Worm (Caenorhabditis elegans) whole organism, L1 larva: Measurements from ENCODE around the gene F55G11.6.

ENCODE experiments used
- C34B4.2 ChIP-seq: sonication (generic microtip); optimal IDR thresholded peaks from 2 replicates; lab custom pipeline; 2017; ENCODE audit warnings: mild to moderate bottlenecking, missing genetic modification characterization, missing compliant biosample characterization
- Y116A8C.19 ChIP-seq: sonication (generic microtip); optimal IDR thresholded peaks from 2 replicates; lab custom pipeline; 2016; ENCODE audit warnings: missing compliant biosample characterization, missing genetic modification characterization, borderline replicate concordance
- aha-1 ChIP-seq: fragments of 150-350 bp; optimal IDR thresholded peaks from 2 replicates; lab custom pipeline; 2014; ENCODE audit warnings: missing biosample characterization, missing genetic modification characterization
- ceh-82 ChIP-seq, 3 experiments: fragments of 150-350 bp in 1 of 3; sonication (generic microtip) in 2 of 3; optimal IDR thresholded peaks; 2 replicates each; lab custom pipeline; 2014 to 2017; ENCODE audit warnings: missing biosample characterization in 3 of 3, missing genetic modification characterization in 3 of 3
- dsc-1 ChIP-seq: sonication (generic microtip); optimal IDR thresholded peaks from 2 replicates; lab custom pipeline; 2016; ENCODE audit warnings: mild to moderate bottlenecking, missing genetic modification characterization, missing compliant biosample characterization
- efl-3 ChIP-seq: fragments of 200-800 bp; sonication (Bioruptor generic); optimal IDR thresholded peaks from 2 replicates; lab custom pipeline; 2018; ENCODE audit warnings: mild to moderate bottlenecking, missing genetic modification characterization, missing compliant biosample characterization
- egl-13 ChIP-seq: sonication (generic microtip); optimal IDR thresholded peaks from 2 replicates; lab custom pipeline; 2016; ENCODE audit warnings: missing genotype, missing genetic modification reagents, missing genetic modification characterization, missing compliant biosample characterization
- egl-27 ChIP-seq, 2 experiments: fragments of 150-350 bp in 1 of 2; sonication (generic microtip); optimal IDR thresholded peaks; 3 replicates each; lab custom pipeline; 2017 to 2018; ENCODE audit warnings: missing biosample characterization in 2 of 2, missing genetic modification characterization in 2 of 2, missing genetic modification reagents in 2 of 2
- elt-2 ChIP-seq: sonication (generic microtip); optimal IDR thresholded peaks from 2 replicates; lab custom pipeline; 2016; ENCODE audit warnings: missing genetic modification characterization, mild to moderate bottlenecking, inconsistent platforms, missing compliant biosample characterization, missing genetic modification reagents
- elt-3 ChIP-seq, 6 experiments: fragments of 150-350 bp in 1 of 6; sonication (generic microtip); optimal IDR thresholded peaks; 2 replicates each; lab custom pipeline; 2017 to 2018; ENCODE audit warnings: missing biosample characterization in 6 of 6, missing genetic modification characterization in 6 of 6, inconsistent platforms in 1 of 6
- ets-5 ChIP-seq: fragments of 200-800 bp; sonication (Bioruptor generic); IDR thresholded peaks from 2 replicates; pipeline ENCODE4 v1.3.6; 2022; ENCODE audit warnings: missing genetic modification characterization, missing compliant biosample characterization
- fkh-4 ChIP-seq: sonication (generic microtip); optimal IDR thresholded peaks from 2 replicates; lab custom pipeline; 2016; ENCODE audit warnings: missing compliant biosample characterization, missing genetic modification characterization, borderline replicate concordance
- fos-1 ChIP-seq: fragments of 150-350 bp; optimal IDR thresholded peaks from 2 replicates; lab custom pipeline; 2014; ENCODE audit warnings: missing biosample characterization, missing genetic modification characterization
- hpl-2 ChIP-seq: fragments of 150-350 bp; optimal IDR thresholded peaks from 2 replicates; lab custom pipeline; 2014; ENCODE audit warnings: missing biosample characterization, missing genetic modification reagents, missing genetic modification characterization
- isw-1 ChIP-seq: fragments of 200-800 bp; sonication (Bioruptor generic); IDR thresholded peaks from 2 replicates; pipeline ENCODE4 v1.3.6; 2022; ENCODE audit warnings: missing genetic modification characterization, missing compliant biosample characterization
- lin-14 ChIP-seq: fragments of 200-800 bp; sonication (Bioruptor generic); optimal IDR thresholded peaks from 2 replicates; lab custom pipeline; 2018; ENCODE audit warnings: mild to moderate bottlenecking, missing genetic modification characterization, moderate library complexity, missing compliant biosample characterization
- lin-15B ChIP-seq: fragments of 150-350 bp; sonication (generic microtip); optimal IDR thresholded peaks from 3 replicates; lab custom pipeline; 2014; ENCODE audit warnings: missing biosample characterization, missing genetic modification characterization
- lin-35 ChIP-seq, 2 experiments: fragments of 150-350 bp; optimal IDR thresholded peaks; 2 replicates each; lab custom pipeline; 2014; ENCODE audit warnings: missing biosample characterization in 2 of 2, missing genetic modification characterization in 2 of 2, missing genetic modification reagents in 2 of 2
- lir-3 ChIP-seq: sonication (generic microtip); optimal IDR thresholded peaks from 2 replicates; lab custom pipeline; 2016; ENCODE audit warnings: mild to moderate bottlenecking, missing genetic modification characterization, moderate library complexity, missing compliant biosample characterization; ENCODE audit not compliant: poor library complexity
- mab-9 ChIP-seq: fragments of 200-800 bp; sonication (Bioruptor generic); IDR thresholded peaks from 2 replicates; pipeline ENCODE4 v1.3.6; 2022; ENCODE audit warnings: missing genetic modification reagents, missing genetic modification characterization, missing compliant biosample characterization
- mef-2 ChIP-seq: fragments of 150-350 bp; optimal IDR thresholded peaks from 2 replicates; lab custom pipeline; 2014; ENCODE audit warnings: missing biosample characterization, missing genetic modification characterization
- nhr-19 ChIP-seq: fragments of 200-800 bp; sonication (Bioruptor generic); conservative IDR thresholded peaks from 2 replicates; pipeline ENCODE4 v1.3.6; 2022; ENCODE audit warnings: missing genetic modification characterization, missing compliant biosample characterization
- nhr-20 ChIP-seq: sonication (generic microtip); optimal IDR thresholded peaks from 2 replicates; lab custom pipeline; 2016; ENCODE audit warnings: mild to moderate bottlenecking, missing genetic modification characterization, missing compliant biosample characterization
- nhr-28 ChIP-seq: fragments of 150-350 bp; optimal IDR thresholded peaks from 2 replicates; lab custom pipeline; 2014; ENCODE audit warnings: missing biosample characterization, missing genetic modification characterization
- nhr-71 ChIP-seq: sonication (generic microtip); optimal IDR thresholded peaks from 2 replicates; lab custom pipeline; 2016; ENCODE audit warnings: mild to moderate bottlenecking, missing genetic modification characterization, moderate library complexity, missing compliant biosample characterization
- nhr-76 ChIP-seq: sonication (generic microtip); optimal IDR thresholded peaks from 2 replicates; lab custom pipeline; 2017; ENCODE audit warnings: missing biosample characterization, missing genetic modification characterization
- nhr-90 ChIP-seq: sonication (generic microtip); optimal IDR thresholded peaks from 2 replicates; lab custom pipeline; 2016; ENCODE audit warnings: mild to moderate bottlenecking, missing genetic modification characterization, missing compliant biosample characterization; ENCODE audit not compliant: poor library complexity
- pax-3 ChIP-seq: fragments of 200-800 bp; sonication (Bioruptor generic); optimal IDR thresholded peaks from 2 replicates; lab custom pipeline; 2018; ENCODE audit warnings: mild to moderate bottlenecking, missing genetic modification characterization, moderate library complexity, missing compliant biosample characterization
- pqm-1 ChIP-seq: sonication (generic microtip); optimal IDR thresholded peaks from 3 replicates; lab custom pipeline; 2017; ENCODE audit warnings: missing biosample characterization, missing genetic modification characterization
- tlp-1 ChIP-seq: fragments of 150-350 bp; optimal IDR thresholded peaks from 2 replicates; lab custom pipeline; 2014; ENCODE audit warnings: missing biosample characterization, missing genetic modification characterization
- xbp-1 ChIP-seq: sonication (generic microtip); optimal IDR thresholded peaks from 2 replicates; lab custom pipeline; 2016; ENCODE audit warnings: missing genetic modification characterization, missing compliant biosample characterization

F55G11.6 gene

ce11 chrIV:12920553-12920952, 37.3 kb upstream of the F55G11.6 start:
- TF ChIP-seq Y116A8C.19 (tag; lab: Kevin White, UChicago) (no peak), elt-3 (tag; optimal IDR thresholded peaks at IDR 0.05; lab: Kevin White, UChicago) (no peak), lin-35 (GFP tag; optimal IDR thresholded peaks at IDR 0.05; lab: Kevin White, UChicago) (no peak), fos-1 (tag; lab: Kevin White, UChicago) (no peak), efl-3 (no peak)

DNA sequence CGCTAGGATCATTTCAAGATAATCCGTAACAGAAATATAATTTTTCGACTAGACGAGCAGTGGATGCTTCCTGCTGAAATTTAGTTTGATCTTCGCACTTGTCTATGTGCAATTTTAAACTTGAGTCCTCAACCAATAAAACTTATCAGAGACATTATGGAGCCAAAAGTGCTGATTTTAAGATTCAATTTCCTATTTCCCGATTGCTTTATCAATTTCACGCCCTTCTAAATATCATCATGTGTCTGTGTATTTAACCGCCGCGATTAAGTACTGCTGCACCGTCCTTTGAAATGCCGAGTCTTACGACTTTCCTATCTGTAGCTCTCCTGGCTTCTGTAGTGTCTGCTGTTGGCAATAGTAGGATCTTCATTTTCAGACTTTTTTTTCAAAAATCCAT, 36.8 kb upstream of the F55G11.6 start, which contains the start of gene C32H11.4:
Gene C32H11.4 (plus strand): TSS at position 238 of the 400 bp plus-strand sequence.
- TF ChIP-seq elt-2 (tag; lab: Kevin White, UChicago) = peak; percentile 89
- TF ChIP-seq efl-3 = no peak
- TF ChIP-seq egl-13 (tag; lab: Kevin White, UChicago) = no peak
- TF ChIP-seq C34B4.2 (tag; lab: Kevin White, UChicago) = no peak
- no peak for TF ChIP-seq xbp-1 (tag; lab: Kevin White, UChicago)

DNA sequence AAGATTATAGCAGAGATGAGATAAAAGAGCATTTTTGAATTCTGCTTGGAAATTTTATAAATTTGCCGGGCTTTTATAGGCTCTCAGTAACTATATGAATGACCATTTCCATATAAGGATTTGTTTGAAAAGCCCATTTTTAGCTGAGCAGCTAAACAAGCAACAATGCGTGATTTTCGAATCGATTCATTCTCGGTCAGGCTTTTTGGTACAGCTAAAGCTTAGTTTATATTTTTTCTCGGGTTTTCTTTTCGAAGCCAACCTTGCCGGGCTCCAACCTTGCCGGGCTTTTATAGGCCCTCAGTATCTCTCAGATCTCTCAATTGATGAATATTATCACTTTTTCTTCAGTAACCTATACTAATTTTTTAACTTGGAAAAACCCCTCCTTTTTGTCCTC, 33.5 kb upstream of the F55G11.6 start, which contains the start of gene srlf-4:
Gene srlf-4 (minus strand): TSS at position 101 of the 400 bp plus-strand sequence.
- TF ChIP-seq lin-35 (GFP tag; optimal IDR thresholded peaks at IDR 0.05; lab: Kevin White, UChicago) (no peak), egl-27 (tag; optimal IDR thresholded peaks at IDR 0.05; lab: Kevin White, UChicago) (no peak), ets-5 (no peak), mab-9 (GFP tag; lab: Robert Waterston, UW) (no peak), ceh-82 (tag; optimal IDR thresholded peaks at IDR 0.05; lab: Kevin White, UChicago) (no peak), nhr-76 (tag; lab: Kevin White, UChicago) (no peak), fkh-4 (tag; lab: Kevin White, UChicago) (no peak), hpl-2 (GFP tag; lab: Kevin White, UChicago) (no peak), pax-3 (tag; lab: Kevin White, UChicago) (no peak), egl-13 (tag; lab: Kevin White, UChicago) (no peak), fos-1 (tag; lab: Kevin White, UChicago) (no peak), dsc-1 (tag; lab: Kevin White, UChicago) (no peak), lir-3 (tag; lab: Kevin White, UChicago) (no peak), aha-1 (tag; lab: Kevin White, UChicago) (no peak), nhr-28 (tag; lab: Kevin White, UChicago) (no peak), nhr-19 (GFP tag; lab: Robert Waterston, UW) (no peak)

- TF ChIP-seq isw-1 (GFP tag; lab: Robert Waterston, UW) (no peak), hpl-2 (GFP tag; lab: Kevin White, UChicago) (no peak)
Observed at ce11 chrIV:12926639-12927038, 31.2 kb upstream of the F55G11.6 start, which contains the start of gene srlf-5. TSS of gene srlf-5 (minus strand) at chrIV:12926739.

ce11 chrIV:12936221-12936776, 21.5 kb upstream of the F55G11.6 start, which contains the start of the genes cld-1 and dod-21:
TSS of gene cld-1 (minus strand) at chrIV:12936271.
TSS of gene dod-21 (plus strand) at chrIV:12936738.
- no peak for TF ChIP-seq lin-14 (GFP tag; lab: Kevin White, UChicago)
- no peak for TF ChIP-seq lin-15B (tag; lab: Kevin White, UChicago)
- TF ChIP-seq elt-2 (tag; lab: Kevin White, UChicago) = peak; percentile 100
- peak; percentile 14 for TF ChIP-seq nhr-20
- peak; percentile 40 for TF ChIP-seq nhr-71 (tag; lab: Kevin White, UChicago)
- TF ChIP-seq pqm-1 = peak; percentile 5
- TF ChIP-seq nhr-28 (tag; lab: Kevin White, UChicago) = no peak
- TF ChIP-seq tlp-1 (tag; lab: Kevin White, UChicago) = peak; percentile 66
- peak; percentile 28 for TF ChIP-seq nhr-90 (tag; lab: Kevin White, UChicago)
- no peak for TF ChIP-seq mef-2 (tag; lab: Kevin White, UChicago)
